Fruit fly (Drosophila melanogaster): ENCODE results near the gene Gmd.

Gmd gene

DNA sequence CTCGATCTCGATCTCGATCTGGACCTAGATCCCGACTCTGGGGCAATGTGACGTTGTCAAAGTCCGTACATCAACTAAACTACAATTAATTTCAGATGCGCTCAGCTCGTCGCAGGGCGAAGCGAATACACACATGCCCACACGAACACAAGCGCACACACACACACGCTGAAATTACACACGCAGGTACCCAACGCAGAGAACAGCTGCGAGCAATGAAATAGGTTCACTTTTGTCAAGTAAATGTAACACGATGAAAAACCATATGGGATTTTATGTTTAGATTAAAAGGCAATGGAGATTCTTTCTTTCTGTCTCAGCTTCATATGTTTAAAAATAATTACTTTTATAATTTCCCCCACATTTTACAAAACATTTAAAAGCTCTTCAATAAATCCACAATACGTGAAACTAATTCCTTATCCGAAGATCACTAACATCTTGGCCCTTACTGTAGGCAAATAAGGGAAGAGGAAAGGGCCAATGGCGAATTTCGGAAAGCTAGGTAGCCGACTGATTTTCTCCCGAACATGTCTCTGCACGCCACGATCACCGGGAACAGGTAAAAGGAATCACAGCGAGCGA is 23.6 kb upstream of the Gmd start (continued):
- 0 out of 3 replicates have a peak, but pooled peaks have one; percentile 13 for TF ChIP-seq CG16813 (GFP tag; IDR thresholded peaks at IDR 0.05; ENCODE audit: partially characterized antibody)
- peak; percentile 86 for TF ChIP-seq NC2β (GFP tag; optimal IDR thresholded peaks at IDR 0.05)
- peak; percentile 51 for TF ChIP-seq YL-1 (GFP tag; optimal IDR thresholded peaks at IDR 0.05)
- TF ChIP-seq mld (GFP tag; IDR thresholded peaks at IDR 0.05; ENCODE audit: partially characterized antibody): no peak
- TF ChIP-seq CG12744 (GFP tag; optimal IDR thresholded peaks at IDR 0.05): peak; percentile 75
- no peak for TF ChIP-seq eyg (GFP tag; optimal IDR thresholded peaks at IDR 0.05)
- peak; percentile 11 for TF ChIP-seq MESR4 (GFP tag; optimal IDR thresholded peaks at IDR 0.05)
- peak in 1 of 2 experiments; percentile 21 for TF ChIP-seq crp (GFP tag; optimal IDR thresholded peaks at IDR 0.05)
- TF ChIP-seq CG2199 (GFP tag; IDR thresholded peaks at IDR 0.05): peak; percentile 7; the same call in 1 of the 3 replicates
- TF ChIP-seq h (optimal IDR thresholded peaks at IDR 0.05): no peak
- no peak for TF ChIP-seq D (optimal IDR thresholded peaks at IDR 0.05)
- peak; percentile 78 for TF ChIP-seq D (GFP tag; optimal IDR thresholded peaks at IDR 0.05)
- peak; percentile 54 for TF ChIP-seq Myb (GFP tag; optimal IDR thresholded peaks at IDR 0.05)
- TF ChIP-seq CG10959 (GFP tag; IDR thresholded peaks at IDR 0.05): peak; percentile 70
- TF ChIP-seq CG30431 (GFP tag; optimal IDR thresholded peaks at IDR 0.05): peak; percentile 86
- TF ChIP-seq crc (GFP tag; optimal IDR thresholded peaks at IDR 0.05): peak; percentile 59
- TF ChIP-seq CG12155 (GFP tag; optimal IDR thresholded peaks at IDR 0.05): peak; percentile 75
- peak; percentile 44 for TF ChIP-seq Atf3 (GFP tag; optimal IDR thresholded peaks at IDR 0.05)
- peak; percentile 58 for TF ChIP-seq CG7271 (tag; optimal IDR thresholded peaks at IDR 0.05)
- TF ChIP-seq CG9215 (GFP tag; IDR thresholded peaks at IDR 0.05): peak; percentile 64
- TF ChIP-seq pita (GFP tag; optimal IDR thresholded peaks at IDR 0.05): no peak
- peak; percentile 55; the same call in 2 of the 3 replicates for TF ChIP-seq CG11560 (tag; IDR thresholded peaks at IDR 0.05)
- peak; percentile 75 for TF ChIP-seq sob (GFP tag; IDR thresholded peaks at IDR 0.05)
- TF ChIP-seq CG6791 (GFP tag; IDR thresholded peaks at IDR 0.05; ENCODE audit: partially characterized antibody): peak; percentile 26; the same call in 1 of the 3 replicates
- TF ChIP-seq Hey (tag; optimal IDR thresholded peaks at IDR 0.05): peak; percentile 17
- no peak for TF ChIP-seq Doc3 (GFP tag; IDR thresholded peaks at IDR 0.05; ENCODE audit: partially characterized antibody)
- peak; percentile 75 for TF ChIP-seq CG34376 (GFP tag; optimal IDR thresholded peaks at IDR 0.05)
- TF ChIP-seq BtbVII (GFP tag; optimal IDR thresholded peaks at IDR 0.05): peak; percentile 84
- TF ChIP-seq CG8388 (GFP tag; optimal IDR thresholded peaks at IDR 0.05): peak; percentile 82
- TF ChIP-seq CHES-1-like (GFP tag; optimal IDR thresholded peaks at IDR 0.05): peak; percentile 58
- TF ChIP-seq Pdp1 (GFP tag; optimal IDR thresholded peaks at IDR 0.05): peak; percentile 56 to 85
- peak; percentile 52 for TF ChIP-seq Jarid2 (GFP tag; optimal IDR thresholded peaks at IDR 0.05)
- peak; percentile 80 for TF ChIP-seq sug (tag; optimal IDR thresholded peaks at IDR 0.05)
- TF ChIP-seq prd (optimal IDR thresholded peaks at IDR 0.05): no peak
- peak; percentile 86 for TF ChIP-seq prd (GFP tag; IDR thresholded peaks at IDR 0.05)
- peak; percentile 69 for TF ChIP-seq disco-r (GFP tag; optimal IDR thresholded peaks at IDR 0.05)
- peak; percentile 83 for TF ChIP-seq CG10209 (GFP tag; optimal IDR thresholded peaks at IDR 0.05)
- TF ChIP-seq Spps (tag; optimal IDR thresholded peaks at IDR 0.05): peak; percentile 55
- peak; percentile 73 for TF ChIP-seq CG12104 (GFP tag; optimal IDR thresholded peaks at IDR 0.05)
- TF ChIP-seq CG15514 (GFP tag; optimal IDR thresholded peaks at IDR 0.05): peak; percentile 67
- TF ChIP-seq B-H1 (GFP tag; IDR thresholded peaks at IDR 0.05): peak; percentile 58
- peak; percentile 74 to 85 for TF ChIP-seq chif (GFP tag; optimal IDR thresholded peaks at IDR 0.05)
- peak; percentile 79 for TF ChIP-seq pum (GFP tag; optimal IDR thresholded peaks at IDR 0.05)
- TF ChIP-seq CG11093 (GFP tag; IDR thresholded peaks at IDR 0.05): peak; percentile 76
- TF ChIP-seq MBD-R2 (GFP tag; IDR thresholded peaks at IDR 0.05): peak; percentile 33; the same call in 1 of the 2 replicates
- peak; percentile 48; the same call in 2 of the 3 replicates for TF ChIP-seq ase (GFP tag; IDR thresholded peaks at IDR 0.05)
- TF ChIP-seq CG13287 (GFP tag; IDR thresholded peaks at IDR 0.05; ENCODE audit: partially characterized antibody): no peak
- no peak for TF ChIP-seq cad (GFP tag; optimal IDR thresholded peaks at IDR 0.05)
- peak; percentile 79 for TF ChIP-seq chn (GFP tag; optimal IDR thresholded peaks at IDR 0.05)
- TF ChIP-seq lmd (GFP tag; IDR thresholded peaks at IDR 0.05): peak; percentile 84

Data from whole organism, embryonic.